Fruit fly (Drosophila melanogaster): ENCODE results near the gene Dnai2.

DNA sequence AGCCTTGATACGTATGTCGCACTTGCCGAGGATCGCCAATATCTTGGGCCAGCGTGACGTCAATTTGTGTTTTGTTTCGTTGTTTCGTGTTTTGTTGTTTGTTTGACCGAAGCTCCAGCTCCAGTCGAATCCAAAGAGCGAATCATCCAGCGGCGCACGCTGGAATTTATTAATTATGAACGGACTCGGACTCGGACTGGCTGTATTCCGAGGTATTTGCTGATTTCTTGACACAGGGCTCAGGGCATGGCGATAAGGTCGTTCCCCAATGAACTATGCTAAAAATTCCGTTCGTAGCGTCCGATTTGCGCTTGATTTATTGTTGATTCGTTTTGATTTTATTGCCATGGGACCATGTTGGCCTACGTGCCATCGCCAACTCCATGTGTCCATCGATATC is 17.8 kb upstream of the Dnai2 start:
- TF ChIP-seq Blimp-1 (GFP tag; optimal IDR thresholded peaks at IDR 0.05) (no peak), fd85E (GFP tag; optimal IDR thresholded peaks at IDR 0.05) (no peak), CG11902 (GFP tag; optimal IDR thresholded peaks at IDR 0.05) (no peak), dac (GFP tag; optimal IDR thresholded peaks at IDR 0.05) (no peak), CG9139 (GFP tag; optimal IDR thresholded peaks at IDR 0.05) (no peak), CG32006 (GFP tag; optimal IDR thresholded peaks at IDR 0.05) (no peak), svp (GFP tag) (no peak), esn (GFP tag; optimal IDR thresholded peaks at IDR 0.05) (no peak), CG6854 (GFP tag; optimal IDR thresholded peaks at IDR 0.05) (no peak)
